Worm (Caenorhabditis elegans): ENCODE results near the gene K09E9.1.

The K09E9.1 gene

ce11 chrX:15590347-15590928 lies 29.9 kb upstream of the K09E9.1 start, which contains the start of gene gas-1:
gas-1 (minus strand) TSS chrX:15590397.
- peak; percentile 4 for TF ChIP-seq lin-13 (tag; optimal IDR thresholded peaks at IDR 0.05)
- TF ChIP-seq mab-5 (tag; optimal IDR thresholded peaks at IDR 0.05), result no peak
- peak; percentile 17 for TF ChIP-seq nhr-237 (tag; optimal IDR thresholded peaks at IDR 0.05)
- peak; percentile 26 for TF ChIP-seq mep-1 (tag; optimal IDR thresholded peaks at IDR 0.05)

DNA sequence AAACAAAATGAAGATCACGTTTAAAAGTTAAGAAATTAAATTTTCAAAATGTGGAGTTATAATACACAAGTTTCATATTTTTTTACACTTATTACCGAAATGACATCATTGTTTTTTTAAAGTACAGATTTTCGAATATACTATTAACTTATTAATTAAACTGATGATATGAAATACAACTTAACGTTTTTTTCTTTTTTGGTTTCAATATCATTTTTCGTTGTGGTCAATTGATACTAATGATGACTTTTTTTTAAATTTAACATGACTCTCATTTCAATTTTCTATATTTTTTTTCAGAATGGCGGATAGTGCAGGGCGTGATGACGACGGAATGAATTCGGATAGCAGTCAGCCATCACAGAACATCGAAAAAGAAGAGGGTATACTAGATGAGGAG lies 29.2 kb upstream of the K09E9.1 start, which contains the start of gene usp-33:
Gene usp-33 (plus strand): TSS at position 301 of the 400 bp plus-strand sequence.
- TF ChIP-seq zip-8 (tag; optimal IDR thresholded peaks at IDR 0.05), result no peak
- no peak for TF ChIP-seq lin-13 (tag; optimal IDR thresholded peaks at IDR 0.05)
- TF ChIP-seq unc-39 (tag; optimal IDR thresholded peaks at IDR 0.05), result no peak
- no peak for TF ChIP-seq elt-3 (tag; optimal IDR thresholded peaks at IDR 0.05)
- no peak for TF ChIP-seq ceh-39 (tag; optimal IDR thresholded peaks at IDR 0.05)
- TF ChIP-seq ztf-11 (tag; optimal IDR thresholded peaks at IDR 0.05), result no peak
- TF ChIP-seq lsy-2 (tag; optimal IDR thresholded peaks at IDR 0.05), result no peak
- TF ChIP-seq nhr-237 (tag; optimal IDR thresholded peaks at IDR 0.05), result no peak
- no peak for TF ChIP-seq mep-1 (tag; optimal IDR thresholded peaks at IDR 0.05)
- TF ChIP-seq elt-1 (tag; optimal IDR thresholded peaks at IDR 0.05; ENCODE audit: borderline replicate concordance, insufficient read depth), result no peak
- no peak for TF ChIP-seq unc-120 (tag; optimal IDR thresholded peaks at IDR 0.05; ENCODE audit: poor library complexity, severe bottlenecking)
- TF ChIP-seq mls-2 (tag; optimal IDR thresholded peaks at IDR 0.05), result no peak
- no peak for TF ChIP-seq mab-5 (tag; optimal IDR thresholded peaks at IDR 0.05)
- no peak for TF ChIP-seq lin-32 (GFP tag; optimal IDR thresholded peaks at IDR 0.05)
- no peak for TF ChIP-seq blmp-1 (tag; optimal IDR thresholded peaks at IDR 0.05)

DNA sequence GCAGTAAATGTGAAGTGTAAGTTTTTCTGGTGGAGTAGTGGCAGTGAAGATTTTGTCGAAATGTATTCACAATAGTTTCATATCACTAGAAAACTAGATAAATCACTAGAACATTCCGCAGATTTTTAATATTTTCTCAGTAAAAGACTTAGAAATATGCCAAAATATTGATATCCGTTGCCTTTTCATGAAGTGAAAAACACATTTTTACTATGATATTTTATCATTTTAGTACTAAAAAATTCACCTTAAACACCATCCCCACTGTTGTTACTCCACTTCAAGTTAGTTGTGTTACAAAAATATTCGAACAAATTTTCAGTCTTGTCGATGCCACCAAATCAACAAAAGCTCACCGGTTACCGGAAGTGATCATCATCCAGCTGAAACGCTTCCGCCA lies 26.9 kb upstream of the K09E9.1 start:
- TF ChIP-seq nhr-28 (tag; optimal IDR thresholded peaks at IDR 0.05) (no peak), drap-1 (GFP tag; optimal IDR thresholded peaks at IDR 0.05) (no peak), elt-1 (tag; optimal IDR thresholded peaks at IDR 0.05; ENCODE audit: borderline replicate concordance, insufficient read depth) (no peak), unc-62 (GFP tag; optimal IDR thresholded peaks at IDR 0.05) (no peak)

ce11 chrX:15594019-15594418 lies 26.3 kb upstream of the K09E9.1 start:
- no peak for TF ChIP-seq sem-2 (GFP tag; optimal IDR thresholded peaks at IDR 0.05)
- no peak for TF ChIP-seq cnd-1 (tag; optimal IDR thresholded peaks at IDR 0.05)
- no peak for TF ChIP-seq mls-2 (tag; optimal IDR thresholded peaks at IDR 0.05)
- no peak for TF ChIP-seq sptf-1 (tag; optimal IDR thresholded peaks at IDR 0.05)
- TF ChIP-seq nhr-76 (tag; optimal IDR thresholded peaks at IDR 0.05), result no peak
- TF ChIP-seq mab-5 (tag; optimal IDR thresholded peaks at IDR 0.05), result no peak
- TF ChIP-seq snpc-4 (tag; optimal IDR thresholded peaks at IDR 0.05), result no peak
- TF ChIP-seq ces-1 (GFP tag; optimal IDR thresholded peaks at IDR 0.05), result no peak
- no peak for TF ChIP-seq M03D4.4 (tag; optimal IDR thresholded peaks at IDR 0.05)
- no peak for TF ChIP-seq nhr-2 (tag; optimal IDR thresholded peaks at IDR 0.05)
- no peak for TF ChIP-seq flh-1 (GFP tag; optimal IDR thresholded peaks at IDR 0.05)
- TF ChIP-seq ceh-83 (GFP tag; optimal IDR thresholded peaks at IDR 0.05), result no peak
- no peak for TF ChIP-seq blmp-1 (tag; optimal IDR thresholded peaks at IDR 0.05)
- no peak for TF ChIP-seq unc-39 (tag; optimal IDR thresholded peaks at IDR 0.05)
- no peak for TF ChIP-seq ham-2 (GFP tag; optimal IDR thresholded peaks at IDR 0.05)
- TF ChIP-seq nhr-12 (tag; optimal IDR thresholded peaks at IDR 0.05), result no peak

DNA sequence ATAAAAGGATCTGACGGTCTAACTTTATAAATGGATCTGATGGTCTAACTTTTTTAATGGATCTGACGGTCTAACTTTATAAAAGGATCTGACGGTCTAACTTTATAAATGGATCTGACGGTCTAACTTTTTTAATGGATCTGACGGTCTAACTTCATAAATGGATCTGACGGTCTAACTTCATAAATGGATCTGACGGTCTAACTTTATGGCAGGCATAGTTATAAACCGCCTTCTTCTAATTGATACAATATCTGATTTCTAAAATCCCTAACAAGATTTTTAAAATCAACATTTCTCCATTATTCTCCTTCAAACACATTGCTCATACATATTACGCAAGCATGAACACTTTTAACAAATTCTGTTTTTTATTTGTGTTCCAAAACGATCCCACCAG lies 23.2 kb upstream of the K09E9.1 start, which contains the start of gene K09A9.8:
Gene K09A9.8 (minus strand): TSS at position 101 of the 400 bp plus-strand sequence.
- TF ChIP-seq mab-5 (tag; optimal IDR thresholded peaks at IDR 0.05), result no peak
- TF ChIP-seq snpc-4 (tag; optimal IDR thresholded peaks at IDR 0.05), result no peak
- TF ChIP-seq nhr-12 (tag; optimal IDR thresholded peaks at IDR 0.05), result no peak

Data from whole organism, mixed stage, embryonic.